Worm (Caenorhabditis elegans) whole organism, young adult: Measurements from ENCODE around the gene ZK355.3.

Experiments
- B0261.1 ChIP-seq: sonication (generic microtip); optimal IDR thresholded peaks from 2 replicates; lab custom pipeline; 2016; ENCODE audit warnings: mild to moderate bottlenecking, missing genetic modification characterization, moderate library complexity, missing compliant biosample characterization
- D2030.7 ChIP-seq: fragments of 200-800 bp; sonication (Bioruptor generic); IDR thresholded peaks from 2 replicates; pipeline ENCODE4 v1.3.6; 2022; ENCODE audit warnings: missing genetic modification reagents, missing genetic modification characterization, missing compliant biosample characterization
- F33H1.4 ChIP-seq: fragments of 200-800 bp; sonication (Bioruptor generic); IDR thresholded peaks from 2 replicates; pipeline ENCODE4 v1.3.6; 2022; ENCODE audit warnings: missing genetic modification reagents, missing genetic modification characterization, missing compliant biosample characterization
- F49E8.2 ChIP-seq: sonication (generic microtip); optimal IDR thresholded peaks from 3 replicates; lab custom pipeline; 2017; ENCODE audit warnings: missing genetic modification characterization, mild to moderate bottlenecking, missing compliant biosample characterization, antibody characterized with exemption, moderate library complexity; ENCODE audit not compliant: insufficient read depth
- F57C9.4 ChIP-seq: sonication (generic microtip); optimal IDR thresholded peaks from 2 replicates; lab custom pipeline; 2017; ENCODE audit warnings: mild to moderate bottlenecking, missing genetic modification characterization, missing compliant biosample characterization
- T26A5.8 ChIP-seq: sonication (generic microtip); optimal IDR thresholded peaks from 2 replicates; lab custom pipeline; 2016; ENCODE audit warnings: missing genetic modification characterization, missing compliant biosample characterization
- Y53G8AR.9 ChIP-seq: fragments of 200-800 bp; sonication (Bioruptor generic); conservative IDR thresholded peaks from 2 replicates; pipeline ENCODE4 v1.3.6; 2022; ENCODE audit warnings: missing genetic modification reagents, missing genetic modification characterization, missing compliant biosample characterization
- Y56A3A.18 ChIP-seq: fragments of 200-800 bp; sonication (Bioruptor generic); IDR thresholded peaks from 2 replicates; pipeline ENCODE4 v1.3.6; 2022; ENCODE audit warnings: missing genetic modification reagents, missing genetic modification characterization, missing compliant biosample characterization
- Y95B8A.8 ChIP-seq: fragments of 200-800 bp; sonication (Bioruptor generic); IDR thresholded peaks from 2 replicates; pipeline ENCODE4 v1.3.6; 2022; ENCODE audit warnings: missing genetic modification reagents, missing genetic modification characterization, missing compliant biosample characterization
- ZK185.1 ChIP-seq: sonication (generic microtip); optimal IDR thresholded peaks from 2 replicates; lab custom pipeline; 2016; ENCODE audit warnings: mild to moderate bottlenecking, missing genetic modification characterization, missing compliant biosample characterization; ENCODE audit not compliant: poor library complexity, severe bottlenecking
- aptf-3 ChIP-seq: fragments of 200-800 bp; sonication (Bioruptor generic); IDR thresholded peaks from 2 replicates; pipeline ENCODE4 v1.3.6; 2022; ENCODE audit warnings: missing genetic modification characterization, missing compliant biosample characterization
- attf-3 ChIP-seq: fragments of 200-800 bp; sonication (Bioruptor generic); conservative IDR thresholded peaks from 2 replicates; pipeline ENCODE4 v1.3.6; 2022; ENCODE audit warnings: missing genetic modification reagents, missing genetic modification characterization, missing compliant biosample characterization
- attf-6 ChIP-seq: fragments of 200-800 bp; sonication (Bioruptor generic); IDR thresholded peaks from 2 replicates; pipeline ENCODE4 v1.3.6; 2022; ENCODE audit warnings: missing genetic modification reagents, missing genetic modification characterization, missing compliant biosample characterization
- ccch-3 ChIP-seq: fragments of 200-800 bp; sonication (Bioruptor generic); optimal IDR thresholded peaks from 2 replicates; lab custom pipeline; 2018; ENCODE audit warnings: mild to moderate bottlenecking, missing genetic modification characterization, missing compliant biosample characterization
- ceh-27 ChIP-seq: fragments of 200-800 bp; sonication (Bioruptor generic); optimal IDR thresholded peaks from 2 replicates; lab custom pipeline; 2018; ENCODE audit warnings: mild to moderate bottlenecking, missing genetic modification characterization, moderate library complexity, missing compliant biosample characterization
- ceh-91 ChIP-seq: fragments of 200-800 bp; sonication (Bioruptor generic); IDR thresholded peaks from 2 replicates; pipeline ENCODE4 v1.3.6; 2022; ENCODE audit warnings: missing genetic modification reagents, missing genetic modification characterization, missing compliant biosample characterization
- chd-7 ChIP-seq: sonication (generic microtip); optimal IDR thresholded peaks from 2 replicates; lab custom pipeline; 2016; ENCODE audit warnings: mild to moderate bottlenecking, missing genetic modification characterization, moderate library complexity, missing compliant biosample characterization
- die-1 ChIP-seq: sonication (generic microtip); optimal IDR thresholded peaks from 2 replicates; lab custom pipeline; 2016; ENCODE audit warnings: missing genotype, mild to moderate bottlenecking, missing genetic modification characterization, missing compliant biosample characterization
- fkh-3 ChIP-seq: sonication (generic microtip); optimal IDR thresholded peaks from 2 replicates; lab custom pipeline; 2016; ENCODE audit warnings: mild to moderate bottlenecking, missing genetic modification characterization, missing compliant biosample characterization
- hmg-1.2 ChIP-seq: fragments of 200-800 bp; sonication (Bioruptor generic); IDR thresholded peaks from 2 replicates; pipeline ENCODE4 v1.3.6; 2022; ENCODE audit warnings: missing genetic modification reagents, missing genetic modification characterization, missing compliant biosample characterization
- hrde-1 ChIP-seq: sonication (generic microtip); optimal IDR thresholded peaks from 2 replicates; lab custom pipeline; 2016; ENCODE audit warnings: missing genetic modification characterization, mild to moderate bottlenecking, missing compliant biosample characterization, moderate library complexity, missing genotype, missing genetic modification reagents, borderline replicate concordance
- let-607 ChIP-seq, 2 experiments: fragments of 200-800 bp in 1 of 2; sonication (Bioruptor generic) in 1 of 2; sonication (generic microtip) in 1 of 2; optimal IDR thresholded peaks; 2 replicates each; lab custom pipeline; 2016 to 2018; ENCODE audit warnings: mild to moderate bottlenecking in 2 of 2, missing compliant biosample characterization in 2 of 2, missing genetic modification characterization in 2 of 2, moderate library complexity in 2 of 2, missing genotype in 1 of 2
- lin-26 ChIP-seq: fragments of 200-800 bp; sonication (Bioruptor generic); IDR thresholded peaks from 2 replicates; pipeline ENCODE4 v1.3.6; 2022; ENCODE audit warnings: missing genetic modification reagents, missing genetic modification characterization, missing compliant biosample characterization
- lin-54 ChIP-seq: fragments of 200-800 bp; sonication (Bioruptor generic); optimal IDR thresholded peaks from 2 replicates; lab custom pipeline; 2018; ENCODE audit warnings: mild to moderate bottlenecking, missing genetic modification characterization, missing compliant biosample characterization
- madf-8 ChIP-seq: fragments of 200-800 bp; sonication (Bioruptor generic); conservative IDR thresholded peaks from 2 replicates; pipeline ENCODE4 v1.3.6; 2022; ENCODE audit warnings: missing genetic modification reagents, missing genetic modification characterization, missing compliant biosample characterization
- mel-28 ChIP-seq: sonication (generic microtip); optimal IDR thresholded peaks from 2 replicates; lab custom pipeline; 2016; ENCODE audit warnings: borderline replicate concordance, mild to moderate bottlenecking, missing genetic modification characterization, missing compliant biosample characterization
- nfya-1 ChIP-seq: sonication (generic microtip); optimal IDR thresholded peaks from 2 replicates; lab custom pipeline; 2017; ENCODE audit warnings: antibody characterized with exemption, missing compliant biosample characterization, missing genetic modification characterization, borderline replicate concordance; ENCODE audit not compliant: insufficient read depth
- nfyb-1 ChIP-seq: fragments of 200-800 bp; sonication (Bioruptor generic); IDR thresholded peaks from 2 replicates; pipeline ENCODE4 v1.3.6; 2022; ENCODE audit warnings: missing genetic modification reagents, missing genetic modification characterization, missing compliant biosample characterization
- nhr-90 ChIP-seq: sonication (generic microtip); optimal IDR thresholded peaks from 2 replicates; lab custom pipeline; 2016; ENCODE audit warnings: missing genotype, mild to moderate bottlenecking, missing genetic modification characterization, missing compliant biosample characterization
- pha-4 ChIP-seq: fragments of 150-350 bp; sonication (generic microtip); optimal IDR thresholded peaks from 2 replicates; lab custom pipeline; 2014; ENCODE audit warnings: missing biosample characterization, missing genetic modification reagents, missing genetic modification characterization
- repo-1 ChIP-seq: sonication (generic microtip); optimal IDR thresholded peaks from 2 replicates; lab custom pipeline; 2017; ENCODE audit warnings: mild to moderate bottlenecking, missing genetic modification characterization, missing compliant biosample characterization
- rpc-1 ChIP-seq, 2 experiments: fragments of 150-350 bp in 1 of 2; sonication (generic microtip) in 1 of 2; optimal IDR thresholded peaks; 2 replicates each; lab custom pipeline; 2014 to 2018; ENCODE audit warnings: missing biosample characterization in 1 of 2, missing genetic modification characterization in 1 of 2, missing genetic modification reagents in 1 of 2, missing genotype in 1 of 2
- snpc-1.1 ChIP-seq: sonication (generic microtip); optimal IDR thresholded peaks from 2 replicates; lab custom pipeline; 2017; ENCODE audit warnings: missing genetic modification characterization, mild to moderate bottlenecking, missing compliant biosample characterization, antibody characterized with exemption, moderate library complexity, missing genotype, missing genetic modification reagents; ENCODE audit not compliant: insufficient read depth
- snpc-1.3 ChIP-seq: sonication (generic microtip); optimal IDR thresholded peaks from 2 replicates; lab custom pipeline; 2017; ENCODE audit warnings: missing genetic modification characterization, mild to moderate bottlenecking, missing compliant biosample characterization, antibody characterized with exemption, moderate library complexity, missing genotype, missing genetic modification reagents; ENCODE audit not compliant: insufficient read depth
- snpc-3.4 ChIP-seq: sonication (generic microtip); optimal IDR thresholded peaks from 2 replicates; lab custom pipeline; 2017; ENCODE audit warnings: missing genetic modification characterization, mild to moderate bottlenecking, missing compliant biosample characterization, antibody characterized with exemption, moderate library complexity, missing genotype, missing genetic modification reagents
- somi-1 ChIP-seq: fragments of 200-800 bp; sonication (Bioruptor generic); optimal IDR thresholded peaks from 2 replicates; lab custom pipeline; 2018; ENCODE audit warnings: mild to moderate bottlenecking, missing genetic modification characterization, missing compliant biosample characterization
- tbp1 ChIP-seq: fragments of 200-800 bp; sonication (Bioruptor generic); optimal IDR thresholded peaks from 2 replicates; lab custom pipeline; 2018; ENCODE audit warnings: mild to moderate bottlenecking, missing genetic modification characterization, missing compliant biosample characterization
- tlf-1 ChIP-seq: fragments of 200-800 bp; sonication (Bioruptor generic); optimal IDR thresholded peaks from 2 replicates; lab custom pipeline; 2018; ENCODE audit warnings: mild to moderate bottlenecking, missing genetic modification characterization, missing compliant biosample characterization
- unc-130 ChIP-seq: sonication (generic microtip); optimal IDR thresholded peaks from 2 replicates; lab custom pipeline; 2016; ENCODE audit warnings: missing genetic modification reagents, missing genetic modification characterization, missing compliant biosample characterization
- unc-62 ChIP-seq: fragments of 150-350 bp; optimal IDR thresholded peaks from 2 replicates; lab custom pipeline; 2014; ENCODE audit warnings: missing biosample characterization, missing genetic modification reagents, missing genetic modification characterization
- xnd-1 ChIP-seq: sonication (generic microtip); optimal IDR thresholded peaks from 2 replicates; lab custom pipeline; 2016; ENCODE audit warnings: missing genotype, missing genetic modification reagents, missing genetic modification characterization, missing compliant biosample characterization
- zfh-2 ChIP-seq: fragments of 200-800 bp; sonication (Bioruptor generic); conservative IDR thresholded peaks from 2 replicates; pipeline ENCODE4 v1.3.6; 2022; ENCODE audit warnings: missing genetic modification reagents, missing genetic modification characterization, missing compliant biosample characterization

The ZK355.3 gene

DNA sequence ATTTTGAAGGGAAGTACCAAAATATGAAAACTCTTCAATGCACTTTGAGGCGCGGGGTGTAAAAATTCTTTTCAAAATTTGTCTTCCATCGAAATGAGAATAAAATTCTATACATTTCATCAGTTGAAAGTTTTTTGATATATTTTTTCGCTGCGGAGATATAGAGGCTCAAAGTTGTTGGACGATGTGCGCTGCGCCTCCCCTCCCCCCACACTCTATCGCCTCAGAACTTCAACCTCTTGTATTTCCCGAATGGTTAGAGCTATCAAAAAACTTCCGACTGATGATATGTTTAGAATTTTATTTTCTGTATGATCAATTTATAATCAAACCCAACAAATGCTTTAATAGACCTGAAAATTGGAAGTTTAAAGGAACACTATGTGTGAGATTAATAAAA is 21.2 kb upstream of the ZK355.3 start:
- TF ChIP-seq zfh-2 (GFP tag; lab: Robert Waterston, UW) = no peak
- TF ChIP-seq hmg-1.2 (GFP tag; lab: Robert Waterston, UW) = 0 out of 2 replicates have a peak, but pooled peaks have one; percentile 27
- TF ChIP-seq tlf-1 (GFP tag; lab: Kevin White, UChicago) = no peak
- no peak for TF ChIP-seq aptf-3 (GFP tag; lab: Robert Waterston, UW)
- TF ChIP-seq, all 124 proteins: peak for 1

DNA sequence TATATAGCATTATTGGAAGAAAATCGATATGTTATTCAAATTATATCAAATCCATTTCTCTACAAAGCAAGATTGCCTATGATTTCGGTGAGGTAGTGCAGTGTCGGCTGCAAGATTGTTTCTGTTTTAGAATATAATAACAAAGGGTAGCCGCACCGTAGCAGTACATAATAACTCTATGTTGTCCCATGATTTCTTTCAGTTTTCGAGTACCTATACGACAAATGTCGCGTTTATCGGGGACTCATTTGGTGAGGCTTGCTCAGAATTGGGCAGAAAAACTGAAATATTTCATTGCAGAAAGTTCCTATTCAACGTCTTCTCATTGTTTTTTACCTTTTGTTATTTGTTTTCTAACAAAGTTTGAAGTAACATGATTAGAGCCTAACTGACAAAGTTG is 19.0 kb upstream of the ZK355.3 start, which contains the start of gene srw-79:
srw-79 (plus strand) TSS at position 301 of the 400 bp plus-strand sequence.
- TF ChIP-seq unc-130 (GFP tag; lab: Kevin White, UChicago) (no peak), B0261.1 (no peak), repo-1 (tag; lab: Kevin White, UChicago) (no peak), chd-7 (no peak), xnd-1 (tag; lab: Kevin White, UChicago) (no peak), D2030.7 (GFP tag; lab: Robert Waterston, UW) (no peak), fkh-3 (tag; lab: Kevin White, UChicago) (no peak), madf-8 (GFP tag; lab: Robert Waterston, UW) (no peak), snpc-1.3 (tag; lab: Kevin White, UChicago) (no peak), Y53G8AR.9 (GFP tag; lab: Robert Waterston, UW) (no peak), nfya-1 (tag; lab: Kevin White, UChicago) (no peak), mel-28 (tag; lab: Kevin White, UChicago) (no peak), nfyb-1 (GFP tag; lab: Robert Waterston, UW) (no peak), ceh-27 (no peak)

DNA sequence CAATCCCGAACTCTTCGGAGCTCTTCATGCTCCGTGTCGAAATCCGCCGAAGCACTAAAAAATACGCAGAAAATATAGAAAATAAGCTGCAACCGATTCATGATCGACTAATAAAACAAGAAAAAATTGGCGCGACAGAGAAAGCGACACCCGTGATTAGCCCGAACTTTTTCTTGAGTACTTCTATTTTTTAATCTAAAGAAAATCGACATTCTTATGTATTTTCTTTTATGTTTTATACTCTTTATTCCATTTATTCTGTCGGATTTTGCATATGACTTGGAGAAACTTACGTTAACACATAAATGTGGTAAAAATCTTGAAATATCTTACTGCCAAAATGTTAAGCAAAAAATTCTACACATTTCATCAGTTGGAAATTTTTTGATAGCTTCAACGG is 16.5 kb upstream of the ZK355.3 start, which contains the start of the genes irld-50 and irld-49:
irld-50 (minus strand) TSS at position 101 of the 400 bp plus-strand sequence.
irld-49 (plus strand) TSS at position 211 of the 400 bp plus-strand sequence.
- TF ChIP-seq snpc-1.3 (tag; lab: Kevin White, UChicago) (no peak), rpc-1 (optimal IDR thresholded peaks at IDR 0.05; lab: Kevin White, UChicago) (no peak), rpc-1 (tag; optimal IDR thresholded peaks at IDR 0.05; lab: Kevin White, UChicago) (no peak), lin-26 (no peak), hrde-1 (tag; lab: Kevin White, UChicago) (no peak), ccch-3 (GFP tag; lab: Kevin White, UChicago) (no peak), let-607 (tag; optimal IDR thresholded peaks at IDR 0.05; lab: Kevin White, UChicago) (no peak), snpc-1.1 (tag; lab: Kevin White, UChicago) (no peak), Y56A3A.18 (GFP tag; lab: Robert Waterston, UW) (no peak), T26A5.8 (no peak), F57C9.4 (tag; lab: Kevin White, UChicago) (no peak), unc-130 (GFP tag; lab: Kevin White, UChicago) (no peak), die-1 (no peak)

DNA sequence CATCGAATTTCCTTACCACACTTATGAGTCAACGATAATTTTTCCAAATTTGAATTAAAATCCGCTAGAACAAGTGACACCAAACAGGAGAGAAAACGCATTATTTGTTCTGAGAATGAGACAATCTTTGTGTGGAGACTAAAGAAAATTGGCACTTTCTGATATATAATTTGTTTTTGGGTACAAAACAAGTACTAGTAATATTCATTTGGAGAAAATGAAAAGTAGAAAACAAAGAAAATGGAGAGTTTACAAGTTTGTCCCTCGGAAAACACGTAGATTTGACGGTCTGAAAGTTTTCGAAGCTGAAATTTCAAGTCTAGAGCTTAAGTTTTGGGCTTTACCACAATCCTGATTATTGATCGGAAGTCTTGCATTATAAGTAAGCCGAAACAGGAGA is 13.3 kb upstream of the ZK355.3 start, which contains the start of gene irld-66:
irld-66 (minus strand) TSS at position 101 of the 400 bp plus-strand sequence.
- no peak for TF ChIP-seq unc-62 (GFP tag; lab: Kevin White, UChicago)
- no peak for TF ChIP-seq F49E8.2 (tag; lab: Kevin White, UChicago)
- TF ChIP-seq attf-6 (GFP tag; lab: Robert Waterston, UW) = no peak
- TF ChIP-seq snpc-1.1 (tag; lab: Kevin White, UChicago) = no peak
- no peak for TF ChIP-seq ZK185.1 (tag; lab: Kevin White, UChicago)
- no peak for TF ChIP-seq lin-54 (GFP tag; lab: Kevin White, UChicago)
- no peak for TF ChIP-seq ceh-91
- no peak for TF ChIP-seq Y56A3A.18 (GFP tag; lab: Robert Waterston, UW)
- TF ChIP-seq pha-4 (tag; lab: Kevin White, UChicago) = no peak
- TF ChIP-seq Y95B8A.8 (GFP tag; lab: Robert Waterston, UW) = no peak
- no peak for TF ChIP-seq xnd-1 (tag; lab: Kevin White, UChicago)
- TF ChIP-seq tbp1 (GFP tag; lab: Kevin White, UChicago) = no peak
- no peak for TF ChIP-seq snpc-3.4 (tag; lab: Kevin White, UChicago)
- TF ChIP-seq attf-3 (GFP tag; lab: Robert Waterston, UW) = no peak
- no peak for TF ChIP-seq nhr-90 (tag; lab: Kevin White, UChicago)
- TF ChIP-seq F33H1.4 (GFP tag; lab: Robert Waterston, UW) = no peak
- no peak for TF ChIP-seq somi-1 (GFP tag; lab: Kevin White, UChicago)
